Worm (Caenorhabditis elegans): Measurements from ENCODE around the gene C44B7.5.

C44B7.5 gene

ce11 chrII:6836762-6837566 lies 35.4 kb downstream of the C44B7.5 start (continued):
- TF ChIP-seq pqm-1 (tag; optimal IDR thresholded peaks at IDR 0.05), result peak; percentile 90

- TF ChIP-seq F26F4.8 (GFP tag; conservative IDR thresholded peaks at IDR 0.05) (no peak), daf-16 (GFP tag; optimal IDR thresholded peaks at IDR 0.05) (peak in 1 of 2 experiments; percentile 31), daf-16 (tag; optimal IDR thresholded peaks at IDR 0.05) (peak; percentile 51), dmd-9 (GFP tag; IDR thresholded peaks at IDR 0.05) (no peak), ceh-44 (GFP tag; IDR thresholded peaks at IDR 0.05) (no peak), lin-13 (GFP tag; optimal IDR thresholded peaks at IDR 0.05) (no peak), zag-1 (tag; optimal IDR thresholded peaks at IDR 0.05) (no peak), dmd-8 (GFP tag; IDR thresholded peaks at IDR 0.05) (no peak), nhr-11 (tag; optimal IDR thresholded peaks at IDR 0.05) (no peak), pqm-1 (tag; optimal IDR thresholded peaks at IDR 0.05) (no peak), rbr-2 (tag; optimal IDR thresholded peaks at IDR 0.05) (peak; percentile 25), nhr-48 (tag; optimal IDR thresholded peaks at IDR 0.05) (no peak), nhr-42 (GFP tag; IDR thresholded peaks at IDR 0.05) (no peak), unc-62 (GFP tag; optimal IDR thresholded peaks at IDR 0.05 in 1 of 2) (peak in 1 of 2 experiments; percentile 83), unc-62 (tag; optimal IDR thresholded peaks at IDR 0.05) (no peak), attf-4 (tag; optimal IDR thresholded peaks at IDR 0.05) (no peak), fos-1 (tag; optimal IDR thresholded peaks at IDR 0.05) (no peak), mes-2 (tag; optimal IDR thresholded peaks at IDR 0.05; ENCODE audit: poor library complexity, severe bottlenecking) (peak; percentile 10), ceh-32 (tag; optimal IDR thresholded peaks at IDR 0.05; ENCODE audit: poor library complexity) (no peak), dve-1 (tag; optimal IDR thresholded peaks at IDR 0.05; ENCODE audit: insufficient read depth) (peak; percentile 52), tra-1 (GFP tag; IDR thresholded peaks at IDR 0.05) (0 out of 2 replicates have a peak, but pooled peaks have one; percentile 3), hif-1 (tag; optimal IDR thresholded peaks at IDR 0.05) (no peak), spr-3 (GFP tag; optimal IDR thresholded peaks at IDR 0.05) (no peak), ZK546.5 (tag; optimal IDR thresholded peaks at IDR 0.05) (no peak), nhr-77 (tag; optimal IDR thresholded peaks at IDR 0.05) (no peak), unc-130 (GFP tag; optimal IDR thresholded peaks at IDR 0.05) (no peak), cey-2 (tag; optimal IDR thresholded peaks at IDR 0.05; ENCODE audit: borderline replicate concordance, insufficient read depth) (no peak), zfp-2 (tag; optimal IDR thresholded peaks at IDR 0.05) (no peak), zip-2 (tag; optimal IDR thresholded peaks at IDR 0.05) (no peak), pha-4 (GFP tag; IDR thresholded peaks at IDR 0.05) (peak; percentile 25; the same call in 1 of the 2 replicates), pha-4 (tag; optimal IDR thresholded peaks at IDR 0.05) (no peak), lsy-2 (tag; optimal IDR thresholded peaks at IDR 0.05) (peak in 1 of 2 experiments; percentile 19), ceh-28 (tag; optimal IDR thresholded peaks at IDR 0.05) (no peak), lin-38 (GFP tag; IDR thresholded peaks at IDR 0.05) (no peak), lim-7 (GFP tag; IDR thresholded peaks at IDR 0.05) (no peak), egl-27 (tag; optimal IDR thresholded peaks at IDR 0.05) (no peak), snpc-1.2 (GFP tag; IDR thresholded peaks at IDR 0.05) (no peak), unc-39 (tag; optimal IDR thresholded peaks at IDR 0.05) (no peak), ceh-62 (tag; optimal IDR thresholded peaks at IDR 0.05) (no peak), saeg-2 (GFP tag; IDR thresholded peaks at IDR 0.05) (no peak), daf-19 (GFP tag; conservative IDR thresholded peaks at IDR 0.05) (no peak), D1046.2 (GFP tag; IDR thresholded peaks at IDR 0.05) (no peak), zfp-3 (GFP tag; conservative IDR thresholded peaks at IDR 0.05) (no peak), dpl-1 (GFP tag; optimal IDR thresholded peaks at IDR 0.05) (no peak), lin-1 (GFP tag; IDR thresholded peaks at IDR 0.05) (no peak), nhr-237 (tag; optimal IDR thresholded peaks at IDR 0.05) (no peak), nhr-28 (tag; optimal IDR thresholded peaks at IDR 0.05) (peak; percentile 35), lin-29 (GFP tag; IDR thresholded peaks at IDR 0.05) (no peak)
These were observed 36.3 kb downstream of the C44B7.5 start for ce11 chrII:6835972-6836595.
